Fruit fly (Drosophila melanogaster) whole organism, prepupa: Measurements from ENCODE around the gene CG14855.

Experiments
- CG11762 ChIP-seq: fragments of 200-800 bp; sonication (Bioruptor generic); optimal IDR thresholded peaks from 3 replicates; lab custom pipeline; 2016; ENCODE audit warnings: missing biosample characterization, missing genetic modification characterization; ENCODE audit not compliant: insufficient read depth
- CG11902 ChIP-seq: fragments of 200-800 bp; sonication (Bioruptor generic); optimal IDR thresholded peaks from 3 replicates; lab custom pipeline; 2016; ENCODE audit warnings: missing biosample characterization, missing genetic modification characterization
- CG6163 ChIP-seq: fragments of 200-800 bp; sonication (Bioruptor generic); IDR thresholded peaks from 3 replicates; pipeline ENCODE4 v1.3.6; 2022; ENCODE audit warnings: missing biosample characterization, missing genetic modification characterization
- Ets96B ChIP-seq: fragments of 200-800 bp; optimal IDR thresholded peaks from 2 replicates; lab custom pipeline; 2019; ENCODE audit warnings: missing biosample characterization, mild to moderate bottlenecking, missing genetic modification characterization, moderate library complexity
- Gug ChIP-seq: fragments of 200-800 bp; sonication (Bioruptor generic); IDR thresholded peaks from 2 replicates; pipeline ENCODE4 v1.3.6; 2022; ENCODE audit warnings: missing biosample characterization, missing genetic modification characterization
- Hr39 ChIP-seq: fragments of 200-800 bp; sonication (Bioruptor generic); optimal IDR thresholded peaks from 2 replicates; lab custom pipeline; 2016; ENCODE audit warnings: missing biosample characterization, missing genetic modification characterization
- Met ChIP-seq: fragments of 200-800 bp; sonication (Bioruptor generic); optimal IDR thresholded peaks from 3 replicates; lab custom pipeline; 2016; ENCODE audit warnings: missing biosample characterization, missing genetic modification characterization
- acj6 ChIP-seq: fragments of 200-800 bp; sonication (Bioruptor generic); optimal IDR thresholded peaks from 3 replicates; lab custom pipeline; 2016; ENCODE audit warnings: missing biosample characterization, missing genetic modification characterization
- eg ChIP-seq: fragments of 200-800 bp; sonication (Bioruptor generic); IDR thresholded peaks from 3 replicates; pipeline ENCODE4 v1.3.6; 2022; ENCODE audit warnings: missing biosample characterization, missing genetic modification characterization
- topi ChIP-seq: fragments of 200-800 bp; sonication (Bioruptor generic); optimal IDR thresholded peaks from 3 replicates; lab custom pipeline; 2016; ENCODE audit warnings: missing biosample characterization, missing genetic modification characterization

DNA sequence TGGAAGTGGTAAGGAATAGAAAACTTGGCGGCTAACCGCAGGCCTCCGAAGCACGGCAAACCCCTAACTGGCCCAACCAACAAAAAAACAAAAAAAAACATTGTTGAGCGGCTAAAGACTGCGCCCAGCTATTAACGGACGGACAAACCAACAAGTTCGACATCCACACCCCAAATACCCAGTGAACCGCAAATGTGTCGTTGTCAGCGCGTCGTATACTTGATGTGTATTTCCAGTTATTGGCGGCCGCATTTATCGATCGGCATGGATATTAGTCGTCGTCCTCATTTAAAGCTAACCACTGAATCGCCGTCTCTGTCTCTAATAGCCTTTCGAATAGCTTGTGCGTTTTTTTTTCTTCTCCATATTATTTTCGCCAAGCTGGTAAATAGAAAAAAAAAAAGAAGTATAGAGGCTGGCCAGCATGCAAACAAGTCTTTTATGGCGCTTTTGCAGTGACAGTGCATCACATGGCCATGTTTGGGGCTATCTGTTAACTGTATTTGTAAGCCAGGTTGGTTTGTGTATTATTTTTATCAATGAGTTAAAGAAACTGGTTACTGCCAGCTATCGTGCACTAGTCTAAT is 29.6 kb upstream of the CG14855 start:
- TF ChIP-seq eg (GFP tag; lab: Robert Waterston, UW), result peak; percentile 52; the same call in 1 of the 3 replicates
- TF ChIP-seq CG11902 (GFP tag; lab: Kevin White, UChicago), result no peak
- no peak for TF ChIP-seq Gug
- no peak for TF ChIP-seq topi (GFP tag; lab: Kevin White, UChicago)
- TF ChIP-seq Ets96B (tag; lab: Kevin White, UChicago), result no peak
- no peak for TF ChIP-seq CG11762 (GFP tag; lab: Kevin White, UChicago)
- TF ChIP-seq Hr39 (GFP tag; lab: Kevin White, UChicago), result no peak
- TF ChIP-seq Met (GFP tag; lab: Kevin White, UChicago), result no peak
- no peak for TF ChIP-seq acj6 (GFP tag; lab: Kevin White, UChicago)
- TF ChIP-seq CG6163 (GFP tag; lab: Robert Waterston, UW), result no peak
